Worm (Caenorhabditis elegans) whole organism, midembryonic: Measurements from ENCODE around the gene gsp-1.

Experiments used
- cog-1 ChIP-seq: sonication (generic microtip); optimal IDR thresholded peaks from 2 replicates; lab custom pipeline; 2016; ENCODE audit warnings: missing genetic modification characterization, missing compliant biosample characterization
- ref-1 ChIP-seq: fragments of 200-800 bp; sonication (Bioruptor generic); conservative IDR thresholded peaks from 2 replicates; pipeline ENCODE4 v1.3.6; 2022; ENCODE audit warnings: missing genetic modification reagents, missing genetic modification characterization, missing compliant biosample characterization
- tab-1 ChIP-seq: fragments of 200-800 bp; sonication (Bioruptor generic); IDR thresholded peaks from 2 replicates; pipeline ENCODE4 v1.3.6; 2022; ENCODE audit warnings: missing genetic modification characterization, missing compliant biosample characterization
- ztf-23 ChIP-seq: fragments of 200-800 bp; sonication (Bioruptor generic); IDR thresholded peaks from 2 replicates; pipeline ENCODE4 v1.3.6; 2022; ENCODE audit warnings: missing genetic modification reagents, missing genetic modification characterization, missing compliant biosample characterization

ce11 chrV:10661417-10661945, 20.7 kb upstream of the gsp-1 start, which contains the start of gene sqv-4:
- TF ChIP-seq ref-1 (no peak), cog-1 (tag; lab: Kevin White, UChicago) (no peak), ztf-23 (GFP tag; lab: Robert Waterston, UW) (no peak), tab-1 (GFP tag; lab: Robert Waterston, UW) (no peak)
